Fruit fly (Drosophila melanogaster) whole organism: Measurements from ENCODE around the gene CG17707.

Experiments used
- CG8478 ChIP-seq: fragments of >200 bp; optimal IDR thresholded peaks from 2 replicates; lab custom pipeline; 2018; ENCODE audit warnings: inconsistent platforms
- Dll ChIP-seq: fragments of >200 bp; optimal IDR thresholded peaks from 2 replicates; lab custom pipeline; 2017
- EcR ChIP-seq, 2 experiments: fragments of >200 bp; optimal IDR thresholded peaks; 2 replicates each; lab custom pipeline; 2017; ENCODE audit warnings: missing biosample characterization in 2 of 2, missing genetic modification characterization in 2 of 2, missing genetic modification reagents in 2 of 2
- pan ChIP-seq: fragments of >200 bp; optimal IDR thresholded peaks from 2 replicates; lab custom pipeline; 2017
- psq ChIP-seq: fragments of >200 bp; optimal IDR thresholded peaks from 2 replicates; lab custom pipeline; 2017
- usp ChIP-seq: fragments of >200 bp; optimal IDR thresholded peaks from 2 replicates; lab custom pipeline; 2017; ENCODE audit warnings: missing biosample characterization, missing genetic modification characterization, mixed read lengths

CG17707 gene

DNA sequence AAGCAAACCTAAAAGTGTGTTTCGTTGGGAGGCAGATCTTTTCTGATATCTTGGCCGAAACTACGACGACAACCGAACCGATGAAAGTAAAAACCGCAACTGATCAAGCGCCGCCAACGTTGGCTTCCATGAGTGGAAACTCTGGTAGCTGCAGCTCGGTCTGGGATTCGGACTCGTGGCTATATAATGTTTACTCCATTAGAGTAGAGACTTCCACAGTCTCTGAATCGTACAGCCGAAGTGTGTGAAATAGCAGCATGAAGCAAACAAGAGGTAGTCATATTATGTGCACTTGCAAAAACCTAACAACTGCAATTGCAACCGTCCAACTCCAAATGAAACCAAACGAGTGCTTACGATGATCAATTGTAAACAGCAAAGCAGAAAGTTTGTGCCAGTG, at the start of gene CG17707:
TSS of gene CG17707 (minus strand) at position 101 of the 400 bp plus-strand sequence.
- TF ChIP-seq psq = no peak

DNA sequence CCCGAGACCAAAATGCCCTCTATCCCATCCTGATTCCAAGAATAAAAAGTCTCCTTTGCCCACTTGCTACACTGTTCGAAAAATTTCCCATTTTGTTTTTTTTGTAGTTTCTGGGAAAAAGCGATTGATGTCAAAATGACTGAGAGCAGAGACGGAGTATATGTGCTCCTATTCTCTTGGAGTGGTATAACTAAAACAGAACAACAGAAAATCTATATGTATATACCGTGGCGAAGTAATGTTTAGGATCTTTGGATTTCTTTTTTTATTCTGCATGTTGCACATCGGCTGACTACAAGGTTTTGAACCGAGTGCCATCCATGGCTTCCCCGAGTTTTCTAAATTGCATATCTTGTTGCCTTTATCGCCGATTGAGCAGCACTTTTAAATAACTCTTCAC, 42.8 kb upstream of the CG17707 start:
- TF ChIP-seq usp (GFP tag; lab: Kevin White, UChicago) (no peak), pan (no peak), CG8478 (lab: Kevin White, UChicago) (no peak)

DNA sequence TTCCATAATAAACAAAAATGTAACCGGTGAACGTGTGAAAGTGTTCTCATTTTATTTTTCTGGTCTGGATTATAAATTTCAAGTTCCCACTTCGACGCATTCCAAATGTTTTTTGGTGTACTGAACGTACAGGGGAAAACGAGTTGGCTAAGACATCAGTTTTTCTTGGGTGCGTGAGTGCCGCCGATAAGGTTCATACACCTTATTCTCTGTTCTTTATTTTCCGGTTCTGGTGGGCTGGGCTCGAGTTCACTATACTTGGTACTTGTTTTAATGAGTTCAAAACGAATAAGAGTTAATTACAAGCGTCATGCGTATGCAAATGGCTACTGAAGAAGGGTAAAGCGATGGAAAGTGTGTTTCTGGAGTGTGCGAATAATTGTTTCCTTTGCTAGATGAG, 32.2 kb upstream of the CG17707 start:
- no peak for TF ChIP-seq psq

DNA sequence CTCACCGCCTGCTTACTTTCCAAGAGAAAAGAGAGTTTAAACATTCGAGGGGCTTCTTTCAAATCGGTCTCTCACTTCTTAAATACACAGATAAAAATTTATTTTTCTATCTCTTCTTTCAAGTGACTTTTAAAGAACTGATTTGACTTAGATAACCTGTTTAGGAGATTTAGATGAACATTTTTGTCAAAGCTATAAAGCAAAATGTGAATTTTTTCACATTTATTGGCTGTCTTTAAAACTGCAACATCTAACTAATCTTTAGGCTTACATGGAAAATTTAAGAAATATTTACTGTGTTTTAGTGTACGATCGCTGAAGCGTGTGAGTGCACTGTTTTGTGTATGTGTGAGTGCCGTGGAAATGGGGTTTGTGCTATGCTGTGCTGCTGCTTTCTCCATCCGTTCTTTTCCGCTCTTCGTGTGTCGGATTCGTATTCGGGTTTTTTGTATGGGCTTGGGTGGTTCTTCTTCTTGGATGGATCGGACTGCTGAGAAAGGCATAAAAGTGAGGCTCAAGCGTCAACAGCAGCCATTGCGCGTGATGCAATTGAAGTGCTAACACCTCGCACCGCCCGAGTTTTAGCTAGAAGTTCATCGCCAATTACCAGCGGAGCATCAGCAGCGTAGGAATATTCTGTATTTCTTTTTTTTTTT, 27.4 kb upstream of the CG17707 start:
- TF ChIP-seq EcR (GFP tag; optimal IDR thresholded peaks at IDR 0.05; lab: Kevin White, UChicago) = no peak
- TF ChIP-seq usp (GFP tag; lab: Kevin White, UChicago) = no peak

DNA sequence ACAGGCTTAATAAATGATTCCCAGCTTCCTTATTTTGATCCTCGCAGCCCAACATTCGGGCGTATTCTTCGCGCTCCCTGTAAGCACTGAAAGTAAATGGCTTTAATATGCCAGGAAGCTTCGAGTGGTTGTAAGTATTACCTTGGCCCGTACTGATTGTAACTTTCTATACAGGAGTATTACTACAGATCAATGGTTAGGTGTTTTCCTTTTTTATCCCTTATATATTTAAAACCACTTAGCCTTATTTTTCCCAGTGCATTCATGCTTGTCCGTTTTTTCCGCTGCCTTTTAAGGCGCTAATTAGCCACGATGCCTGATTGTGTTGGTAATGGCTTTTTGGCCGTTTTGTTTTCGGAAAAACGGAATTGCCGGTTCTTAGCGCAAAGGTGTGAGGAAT, 25.3 kb upstream of the CG17707 start:
- TF ChIP-seq EcR (GFP tag; optimal IDR thresholded peaks at IDR 0.05; lab: Kevin White, UChicago) (no peak), psq (no peak), usp (GFP tag; lab: Kevin White, UChicago) (no peak), pan (no peak), Dll (lab: Kevin White, UChicago) (no peak), CG8478 (lab: Kevin White, UChicago) (no peak)

DNA sequence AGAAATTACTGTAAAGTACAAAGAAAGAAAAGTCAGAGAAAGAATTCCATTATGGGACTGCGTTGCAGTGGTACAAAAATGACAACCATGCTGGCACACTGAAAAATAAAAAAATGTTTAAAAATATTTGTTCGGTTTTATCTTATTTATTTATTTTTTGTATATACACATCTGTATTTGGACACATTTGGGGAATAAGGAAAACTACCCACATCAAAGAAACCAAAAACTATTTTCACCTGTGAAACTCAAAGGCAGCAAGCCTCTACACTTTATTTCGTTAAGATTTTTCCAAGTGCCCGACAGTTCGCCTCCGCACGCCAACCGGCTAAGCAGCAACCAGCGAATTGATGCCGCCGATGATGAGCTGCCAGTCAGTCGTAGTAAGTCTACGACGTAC, 21.3 kb upstream of the CG17707 start:
- TF ChIP-seq EcR (GFP tag; optimal IDR thresholded peaks at IDR 0.05; lab: Kevin White, UChicago) = no peak
- no peak for TF ChIP-seq CG8478 (lab: Kevin White, UChicago)
- no peak for TF ChIP-seq psq
- no peak for TF ChIP-seq pan
- TF ChIP-seq Dll (lab: Kevin White, UChicago) = no peak
- TF ChIP-seq usp (GFP tag; lab: Kevin White, UChicago) = no peak

DNA sequence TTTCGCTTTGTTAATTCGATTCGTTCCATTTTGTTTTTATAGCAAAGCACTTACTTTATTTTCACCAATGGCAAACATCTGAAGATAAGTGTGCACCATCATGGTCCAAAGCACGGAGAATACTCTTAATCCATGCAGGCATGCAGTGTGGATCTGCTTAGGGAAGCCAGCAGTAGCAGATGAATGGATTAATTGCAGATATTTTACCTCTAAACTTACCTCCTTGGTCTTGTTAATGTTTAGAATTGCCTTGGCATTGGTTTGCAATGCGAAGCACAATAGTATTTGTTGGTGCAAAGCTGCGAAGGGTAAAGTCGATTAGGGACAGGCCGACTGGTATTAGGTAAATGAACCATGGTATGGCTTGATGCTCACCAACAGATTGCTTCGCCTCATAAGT, 3.1 kb downstream of the CG17707 start:
- TF ChIP-seq psq (no peak), CG8478 (lab: Kevin White, UChicago) (no peak), usp (GFP tag; lab: Kevin White, UChicago) (no peak), Dll (lab: Kevin White, UChicago) (no peak), pan (no peak), EcR (GFP tag; optimal IDR thresholded peaks at IDR 0.05; lab: Kevin White, UChicago) (no peak)

DNA sequence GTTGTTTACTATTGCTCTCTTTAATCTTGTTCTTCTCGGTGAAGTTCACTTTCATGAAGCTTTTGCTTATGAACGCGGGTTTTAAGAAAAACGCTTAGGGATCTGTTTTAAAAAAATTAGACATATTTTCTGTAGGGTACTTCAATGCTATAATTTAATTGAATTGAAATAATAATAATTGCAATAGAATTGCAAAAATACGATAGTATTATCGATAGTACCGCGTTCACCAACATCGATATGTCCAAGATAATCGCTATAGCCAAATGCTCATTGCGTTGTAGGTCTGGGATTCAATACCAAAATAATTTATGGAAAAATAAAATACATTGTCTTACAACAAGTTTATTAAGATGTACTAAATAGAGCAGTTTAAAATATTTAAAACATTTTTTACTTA, 6.3 kb downstream of the CG17707 start:
- TF ChIP-seq usp (GFP tag; lab: Kevin White, UChicago) (no peak), CG8478 (lab: Kevin White, UChicago) (no peak), EcR (GFP tag; optimal IDR thresholded peaks at IDR 0.05; lab: Kevin White, UChicago) (no peak), psq (no peak), Dll (lab: Kevin White, UChicago) (no peak), pan (no peak)

DNA sequence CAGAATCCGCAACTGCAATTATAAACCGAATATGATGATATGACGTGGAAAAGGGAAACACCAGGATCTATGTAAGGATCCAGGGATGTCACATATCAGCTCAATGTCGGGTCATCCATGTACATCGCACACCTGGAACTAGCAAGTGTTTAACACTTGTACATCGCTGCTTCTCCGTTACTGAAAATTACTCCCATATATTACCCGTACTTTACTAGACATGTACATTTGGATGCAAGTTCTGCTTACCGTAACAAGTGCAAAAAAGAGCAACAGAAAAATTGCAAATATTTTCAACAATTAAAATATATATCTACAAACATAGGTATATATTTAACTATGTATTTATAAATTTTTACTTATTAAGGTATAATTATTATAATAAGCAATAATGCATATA, 8.2 kb downstream of the CG17707 start, which contains the start of gene tyn:
TSS of gene tyn (plus strand) at position 301 of the 400 bp plus-strand sequence.
- no peak for TF ChIP-seq CG8478 (lab: Kevin White, UChicago)
- no peak for TF ChIP-seq pan
- no peak for TF ChIP-seq Dll (lab: Kevin White, UChicago)
- no peak for TF ChIP-seq usp (GFP tag; lab: Kevin White, UChicago)

DNA sequence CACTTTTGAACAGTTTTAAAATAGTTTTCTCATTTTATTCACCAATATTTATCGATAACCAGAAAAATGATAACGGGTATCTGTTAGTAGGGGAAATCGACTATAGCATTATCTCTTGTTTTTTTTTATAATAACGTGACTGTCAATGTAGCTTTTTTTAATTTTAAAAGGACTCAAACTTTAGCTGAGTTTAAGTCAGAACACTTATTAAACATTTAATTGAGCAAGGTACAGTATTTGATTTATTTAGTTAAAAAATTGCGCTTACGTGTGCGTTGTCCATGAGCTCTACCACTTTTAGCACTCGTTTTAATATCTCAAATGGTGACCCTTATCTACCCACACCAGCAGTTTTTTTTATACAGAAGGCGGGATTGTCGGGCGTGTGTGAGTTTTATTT, 17.7 kb downstream of the CG17707 start:
- TF ChIP-seq usp (GFP tag; lab: Kevin White, UChicago) = no peak
- TF ChIP-seq CG8478 (lab: Kevin White, UChicago) = no peak
- TF ChIP-seq psq = no peak
- no peak for TF ChIP-seq pan
- no peak for TF ChIP-seq EcR (GFP tag; optimal IDR thresholded peaks at IDR 0.05; lab: Kevin White, UChicago)
- TF ChIP-seq Dll (lab: Kevin White, UChicago) = no peak

DNA sequence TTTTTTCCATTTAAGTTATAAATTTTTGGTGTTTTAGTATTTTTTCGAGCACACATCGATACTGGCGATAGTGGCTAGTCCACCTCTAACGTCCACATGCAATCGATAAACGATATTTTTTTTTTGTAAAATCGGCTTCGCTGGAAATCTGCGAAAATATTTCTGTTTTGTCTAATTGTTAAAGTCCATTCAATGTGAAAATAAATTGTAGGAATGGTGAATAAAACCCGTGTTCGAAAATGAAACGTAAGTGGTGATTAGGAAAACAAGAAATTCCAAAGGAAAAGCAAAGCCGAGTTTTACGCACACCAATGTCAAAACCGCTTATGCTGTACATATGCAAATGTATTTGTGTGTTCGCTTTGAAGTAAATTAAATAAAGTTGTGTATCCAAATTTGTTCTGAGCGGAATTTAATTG, 20.9 kb downstream of the CG17707 start, which contains the start of gene RhoGAP1A:
TSS of gene RhoGAP1A (plus strand) at position 100 of the 419 bp plus-strand sequence.
- TF ChIP-seq psq (no peak), Dll (lab: Kevin White, UChicago) (no peak)

DNA sequence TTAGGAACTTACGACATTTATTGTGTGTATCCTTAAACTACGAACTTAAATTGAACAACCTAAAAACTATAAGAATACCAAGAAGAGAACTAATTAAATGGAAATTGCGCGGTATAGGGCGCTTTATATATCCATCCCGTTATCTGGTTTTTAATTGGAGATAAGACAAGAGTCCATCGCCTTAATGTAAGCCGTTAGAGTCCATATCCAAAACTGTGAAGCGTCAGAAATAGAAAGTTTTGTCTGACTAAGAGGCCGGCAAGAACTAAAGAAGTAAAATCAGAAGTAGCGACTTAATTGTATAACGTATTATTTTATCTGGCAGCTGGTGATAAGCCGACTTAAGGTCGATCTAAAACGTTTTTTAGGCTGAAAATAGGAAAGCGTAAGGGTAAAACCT, 21.6 kb downstream of the CG17707 start, which contains the start of gene CG17636:
TSS of gene CG17636 (minus strand) at position 101 of the 400 bp plus-strand sequence.
- TF ChIP-seq pan (no peak), CG8478 (lab: Kevin White, UChicago) (no peak), EcR (GFP tag; optimal IDR thresholded peaks at IDR 0.05; lab: Kevin White, UChicago) (no peak), Dll (lab: Kevin White, UChicago) (no peak), usp (GFP tag; lab: Kevin White, UChicago) (no peak)

DNA sequence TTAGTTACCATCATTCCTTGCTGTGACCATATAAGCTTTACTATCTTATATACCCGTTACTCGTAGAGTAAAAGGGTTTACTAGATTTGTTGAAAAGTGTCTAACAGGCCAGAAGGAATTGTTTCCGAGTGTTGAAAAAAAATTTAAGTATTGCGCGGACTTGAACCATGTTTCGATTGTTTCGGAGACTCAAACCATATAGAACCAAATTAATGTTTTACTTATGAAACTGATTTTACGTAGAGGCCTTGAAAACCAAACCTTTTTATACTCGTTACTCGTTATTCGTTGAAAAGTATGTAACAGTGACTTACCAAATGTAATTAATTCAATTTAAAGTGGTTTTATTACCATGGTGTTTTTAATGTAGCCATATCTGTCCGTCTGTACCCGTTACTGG, 24.4 kb downstream of the CG17707 start:
- TF ChIP-seq psq (no peak), Dll (lab: Kevin White, UChicago) (no peak), CG8478 (lab: Kevin White, UChicago) (no peak), EcR (GFP tag; optimal IDR thresholded peaks at IDR 0.05; lab: Kevin White, UChicago) (no peak), pan (no peak), usp (GFP tag; lab: Kevin White, UChicago) (no peak)

DNA sequence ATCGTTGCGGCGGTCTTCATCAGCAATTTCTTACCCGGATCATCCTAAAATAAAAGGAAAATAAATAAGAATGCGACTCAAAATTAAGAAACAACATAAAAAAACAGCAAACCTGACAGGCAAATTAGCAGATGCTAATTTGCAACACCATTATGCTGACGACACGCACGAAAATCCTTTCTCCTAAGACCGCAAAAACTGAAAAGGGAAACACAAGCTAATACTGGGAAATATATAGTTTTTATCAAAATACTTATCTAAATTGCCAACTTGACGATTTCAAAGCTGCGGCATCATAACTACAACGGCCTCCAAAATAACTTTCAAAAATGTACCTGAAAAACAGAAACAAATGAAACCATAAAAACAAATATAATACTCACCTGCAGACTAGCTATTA, 33.2 kb downstream of the CG17707 start:
- TF ChIP-seq pan (no peak), usp (GFP tag; lab: Kevin White, UChicago) (no peak), CG8478 (lab: Kevin White, UChicago) (no peak), EcR (GFP tag; optimal IDR thresholded peaks at IDR 0.05; lab: Kevin White, UChicago) (no peak), psq (no peak), Dll (lab: Kevin White, UChicago) (no peak)
